Worm (Caenorhabditis elegans) whole organism, L4 larva: Measurements from ENCODE around the gene W01A11.7.

Experiments
- Y5F2A.4 ChIP-seq: fragments of 200-800 bp; sonication (Bioruptor generic); optimal IDR thresholded peaks from 2 replicates; lab custom pipeline; 2018; ENCODE audit warnings: mild to moderate bottlenecking, missing genetic modification characterization, missing compliant biosample characterization
- aly-2 ChIP-seq: sonication (generic microtip); optimal IDR thresholded peaks from 2 replicates; lab custom pipeline; 2018; ENCODE audit warnings: missing biosample characterization, missing genetic modification characterization
- attf-4 ChIP-seq: sonication (generic microtip); optimal IDR thresholded peaks from 3 replicates; lab custom pipeline; 2017; ENCODE audit warnings: missing biosample characterization, missing genetic modification characterization
- ces-1 ChIP-seq: fragments of 150-350 bp; sonication (generic microtip); optimal IDR thresholded peaks from 4 replicates; lab custom pipeline; 2014; ENCODE audit warnings: missing biosample characterization, missing genetic modification reagents, missing genetic modification characterization
- dmd-8 ChIP-seq: fragments of 200-800 bp; sonication (Bioruptor generic); IDR thresholded peaks from 2 replicates; pipeline ENCODE4 v1.3.6; 2022; ENCODE audit warnings: missing genetic modification characterization, missing compliant biosample characterization
- egl-43 ChIP-seq: fragments of 200-800 bp; sonication (Bioruptor generic); IDR thresholded peaks from 2 replicates; pipeline ENCODE4 v1.3.6; 2022; ENCODE audit warnings: missing genetic modification reagents, missing genetic modification characterization, missing compliant biosample characterization
- fos-1 ChIP-seq: fragments of 150-350 bp; optimal IDR thresholded peaks from 2 replicates; lab custom pipeline; 2014; ENCODE audit warnings: missing biosample characterization, missing genetic modification characterization
- hmg-1.1 ChIP-seq: fragments of 200-800 bp; sonication (Bioruptor generic); IDR thresholded peaks from 2 replicates; pipeline ENCODE4 v1.3.6; 2022; ENCODE audit warnings: missing genetic modification reagents, missing genetic modification characterization, missing compliant biosample characterization
- lsy-2 ChIP-seq, 2 experiments: fragments of 150-350 bp in 1 of 2; sonication (generic microtip) in 1 of 2; optimal IDR thresholded peaks; 2 replicates each; lab custom pipeline; 2014 to 2017; ENCODE audit warnings: missing biosample characterization in 2 of 2, missing genetic modification characterization in 2 of 2
- nhr-11 ChIP-seq: fragments of 150-350 bp; optimal IDR thresholded peaks from 2 replicates; lab custom pipeline; 2014; ENCODE audit warnings: missing biosample characterization, missing genetic modification characterization
- pha-4 ChIP-seq, 2 experiments: fragments of 150-350 bp in 1 of 2; fragments of 200-800 bp in 1 of 2; sonication (Bioruptor generic) in 1 of 2; IDR thresholded peaks in 1 of 2; optimal IDR thresholded peaks in 1 of 2; 2 replicates each; pipeline versions ENCODE4 v1.3.6 to Lab custom; 2014 to 2022; ENCODE audit warnings: missing genetic modification characterization in 2 of 2, missing genetic modification reagents in 2 of 2, missing biosample characterization in 1 of 2, missing compliant biosample characterization in 1 of 2

- TF ChIP-seq egl-43 (GFP tag; lab: Robert Waterston, UW) (peak; percentile 70), Y5F2A.4 (GFP tag; lab: Kevin White, UChicago) (no peak), pha-4 (GFP tag; IDR thresholded peaks at IDR 0.05; lab: Robert Waterston, UW) (no peak), pha-4 (tag; optimal IDR thresholded peaks at IDR 0.05; lab: Kevin White, UChicago) (no peak), nhr-11 (tag; lab: Kevin White, UChicago) (no peak), dmd-8 (GFP tag; lab: Robert Waterston, UW) (no peak), fos-1 (no peak), aly-2 (tag; lab: Kevin White, UChicago) (no peak), hmg-1.1 (GFP tag; lab: Robert Waterston, UW) (no peak), attf-4 (tag; lab: Kevin White, UChicago) (no peak), ces-1 (no peak), lsy-2 (tag; optimal IDR thresholded peaks at IDR 0.05; lab: Kevin White, UChicago) (no peak)
These were observed 15.3 kb upstream of the W01A11.7 start, which contains the start of the genes F46E10.2 and F46E10.18 for ce11 chrV:6520385-6521080.
